Worm (Caenorhabditis elegans) whole organism, mixed stage, embryonic: ENCODE results near the gene dct-19.

Source experiments
- ceh-39 ChIP-seq: fragments of 150-350 bp; optimal IDR thresholded peaks from 2 replicates; lab custom pipeline; 2014; ENCODE audit warnings: missing biosample characterization, missing genetic modification characterization
- elt-1 ChIP-seq: sonication (generic microtip); optimal IDR thresholded peaks from 2 replicates; lab custom pipeline; 2017; ENCODE audit warnings: missing genetic modification characterization, mild to moderate bottlenecking, missing compliant biosample characterization, antibody characterized with exemption, moderate library complexity, borderline replicate concordance; ENCODE audit not compliant: insufficient read depth
- lsy-2 ChIP-seq: fragments of 150-350 bp; optimal IDR thresholded peaks from 2 replicates; lab custom pipeline; 2014; ENCODE audit warnings: missing biosample characterization, missing genetic modification characterization
- nhr-2 ChIP-seq: fragments of 150-350 bp; optimal IDR thresholded peaks from 2 replicates; lab custom pipeline; 2014; ENCODE audit warnings: missing biosample characterization, missing genetic modification characterization
- nhr-237 ChIP-seq: fragments of 150-350 bp; optimal IDR thresholded peaks from 2 replicates; lab custom pipeline; 2014; ENCODE audit warnings: missing biosample characterization, missing genetic modification characterization
- nhr-28 ChIP-seq: fragments of 150-350 bp; optimal IDR thresholded peaks from 2 replicates; lab custom pipeline; 2014; ENCODE audit warnings: missing biosample characterization, missing genetic modification characterization
- nhr-76 ChIP-seq: sonication (generic microtip); optimal IDR thresholded peaks from 2 replicates; lab custom pipeline; 2017; ENCODE audit warnings: missing biosample characterization, missing genetic modification characterization
- snpc-4 ChIP-seq: fragments of 150-350 bp; optimal IDR thresholded peaks from 2 replicates; lab custom pipeline; 2014; ENCODE audit warnings: missing biosample characterization, missing genetic modification characterization
- sptf-1 ChIP-seq: sonication (generic microtip); optimal IDR thresholded peaks from 2 replicates; lab custom pipeline; 2017; ENCODE audit warnings: mild to moderate bottlenecking, missing genetic modification characterization, moderate library complexity, missing compliant biosample characterization
- unc-39 ChIP-seq: fragments of 150-350 bp; optimal IDR thresholded peaks from 2 replicates; lab custom pipeline; 2014; ENCODE audit warnings: missing biosample characterization, missing genetic modification characterization
- unc-62 ChIP-seq: fragments of 150-350 bp; optimal IDR thresholded peaks from 2 replicates; lab custom pipeline; 2014; ENCODE audit warnings: missing biosample characterization, missing genetic modification reagents, missing genetic modification characterization
- zip-8 ChIP-seq: fragments of 150-350 bp; optimal IDR thresholded peaks from 2 replicates; lab custom pipeline; 2014; ENCODE audit warnings: missing biosample characterization, missing genetic modification characterization

DNA sequence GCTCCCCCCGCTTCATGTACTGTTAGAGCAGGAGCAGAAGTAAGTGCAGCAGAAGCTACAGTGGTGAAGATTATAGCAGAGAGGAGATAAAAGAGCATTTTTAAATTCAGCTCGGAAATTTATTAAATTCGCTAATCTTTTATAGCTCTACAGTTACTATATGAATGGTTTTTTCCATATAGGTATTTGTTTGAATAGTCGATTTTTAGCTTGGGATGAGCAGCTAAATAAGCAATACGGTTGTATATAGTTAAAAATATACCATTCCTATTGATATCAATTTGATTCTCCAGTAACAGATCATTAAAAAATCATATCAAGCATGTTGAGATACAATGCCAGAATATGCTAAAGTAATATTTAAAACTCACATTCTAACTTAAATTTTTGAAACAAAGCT is 16.1 kb upstream of the dct-19 start, which contains the start of gene srlf-5:
- TF ChIP-seq zip-8 (tag; lab: Kevin White, UChicago) = no peak
- no peak for TF ChIP-seq unc-39 (tag; lab: Kevin White, UChicago)
- TF ChIP-seq nhr-2 (tag; lab: Kevin White, UChicago) = no peak
- TF ChIP-seq nhr-28 (tag; lab: Kevin White, UChicago) = no peak
- TF ChIP-seq sptf-1 (tag; lab: Kevin White, UChicago) = no peak
- no peak for TF ChIP-seq nhr-76
- TF ChIP-seq nhr-237 (tag; lab: Kevin White, UChicago) = no peak
- no peak for TF ChIP-seq elt-1 (tag; lab: Kevin White, UChicago)
- no peak for TF ChIP-seq ceh-39 (tag; lab: Kevin White, UChicago)
- no peak for TF ChIP-seq snpc-4
- no peak for TF ChIP-seq unc-62 (GFP tag; lab: Kevin White, UChicago)
- no peak for TF ChIP-seq lsy-2 (tag; lab: Kevin White, UChicago)
